Worm (Caenorhabditis elegans) whole organism, mixed stage, embryonic: Measurements from ENCODE around the gene C53C11.4.

Experiments
- M03D4.4 ChIP-seq: sonication (generic microtip); optimal IDR thresholded peaks from 2 replicates; lab custom pipeline; 2017; ENCODE audit warnings: mild to moderate bottlenecking, missing genetic modification characterization, missing compliant biosample characterization
- blmp-1 ChIP-seq: fragments of 150-350 bp; optimal IDR thresholded peaks from 2 replicates; lab custom pipeline; 2014; ENCODE audit warnings: missing biosample characterization, missing genetic modification characterization
- ceh-43 ChIP-seq: fragments of 200-800 bp; sonication (Bioruptor generic); optimal IDR thresholded peaks from 2 replicates; lab custom pipeline; 2018; ENCODE audit warnings: mild to moderate bottlenecking, missing genetic modification characterization, moderate library complexity, missing compliant biosample characterization
- ceh-83 ChIP-seq: fragments of 200-800 bp; sonication (Bioruptor generic); optimal IDR thresholded peaks from 2 replicates; lab custom pipeline; 2018; ENCODE audit warnings: mild to moderate bottlenecking, missing genetic modification characterization, missing compliant biosample characterization
- ces-1 ChIP-seq: fragments of 150-350 bp; optimal IDR thresholded peaks from 2 replicates; lab custom pipeline; 2014; ENCODE audit warnings: missing biosample characterization, missing genetic modification reagents, missing genetic modification characterization
- cnd-1 ChIP-seq: fragments of 200-800 bp; sonication (Bioruptor generic); optimal IDR thresholded peaks from 2 replicates; lab custom pipeline; 2018; ENCODE audit warnings: mild to moderate bottlenecking, missing genetic modification characterization, missing compliant biosample characterization
- elt-3 ChIP-seq: fragments of 150-350 bp; optimal IDR thresholded peaks from 2 replicates; lab custom pipeline; 2014; ENCODE audit warnings: missing biosample characterization, missing genetic modification characterization
- flh-1 ChIP-seq: fragments of 200-800 bp; sonication (Bioruptor generic); optimal IDR thresholded peaks from 2 replicates; lab custom pipeline; 2018; ENCODE audit warnings: mild to moderate bottlenecking, missing genetic modification characterization, moderate library complexity, missing compliant biosample characterization
- ham-2 ChIP-seq: fragments of 200-800 bp; sonication (Bioruptor generic); optimal IDR thresholded peaks from 2 replicates; lab custom pipeline; 2018; ENCODE audit warnings: mild to moderate bottlenecking, missing genetic modification characterization, missing compliant biosample characterization
- hlh-1 ChIP-seq: fragments of 150-350 bp; optimal IDR thresholded peaks from 2 replicates; lab custom pipeline; 2014; ENCODE audit warnings: missing biosample characterization, missing genetic modification reagents, missing genetic modification characterization
- lin-32 ChIP-seq: fragments of 200-800 bp; sonication (Bioruptor generic); optimal IDR thresholded peaks from 2 replicates; lab custom pipeline; 2018; ENCODE audit warnings: mild to moderate bottlenecking, missing genetic modification characterization, missing compliant biosample characterization
- lsy-2 ChIP-seq: fragments of 150-350 bp; optimal IDR thresholded peaks from 2 replicates; lab custom pipeline; 2014; ENCODE audit warnings: missing biosample characterization, missing genetic modification characterization
- mab-5 ChIP-seq: fragments of 150-350 bp; optimal IDR thresholded peaks from 2 replicates; lab custom pipeline; 2014; ENCODE audit warnings: missing biosample characterization, missing genetic modification characterization
- mep-1 ChIP-seq: fragments of 150-350 bp; optimal IDR thresholded peaks from 2 replicates; lab custom pipeline; 2017; ENCODE audit warnings: missing biosample characterization, missing genetic modification reagents, missing genetic modification characterization, inconsistent platforms
- mls-2 ChIP-seq: sonication (generic microtip); optimal IDR thresholded peaks from 2 replicates; lab custom pipeline; 2016; ENCODE audit warnings: mild to moderate bottlenecking, missing genetic modification characterization, moderate library complexity, missing compliant biosample characterization
- nhr-12 ChIP-seq: fragments of 150-350 bp; optimal IDR thresholded peaks from 2 replicates; lab custom pipeline; 2014; ENCODE audit warnings: missing biosample characterization, missing genetic modification characterization
- nhr-2 ChIP-seq: fragments of 150-350 bp; optimal IDR thresholded peaks from 2 replicates; lab custom pipeline; 2014; ENCODE audit warnings: missing biosample characterization, missing genetic modification characterization
- nhr-237 ChIP-seq: fragments of 150-350 bp; optimal IDR thresholded peaks from 2 replicates; lab custom pipeline; 2014; ENCODE audit warnings: missing biosample characterization, missing genetic modification characterization
- nhr-28 ChIP-seq: fragments of 150-350 bp; optimal IDR thresholded peaks from 2 replicates; lab custom pipeline; 2014; ENCODE audit warnings: missing biosample characterization, missing genetic modification characterization
- pha-4 ChIP-seq: fragments of 150-350 bp; optimal IDR thresholded peaks from 2 replicates; lab custom pipeline; 2018; ENCODE audit warnings: missing biosample characterization, missing genetic modification reagents, missing genetic modification characterization
- sem-2 ChIP-seq: fragments of 200-800 bp; sonication (Bioruptor generic); optimal IDR thresholded peaks from 2 replicates; lab custom pipeline; 2018; ENCODE audit warnings: mild to moderate bottlenecking, missing genetic modification characterization, missing compliant biosample characterization
- snpc-4 ChIP-seq: fragments of 150-350 bp; optimal IDR thresholded peaks from 2 replicates; lab custom pipeline; 2014; ENCODE audit warnings: missing biosample characterization, missing genetic modification characterization
- sptf-1 ChIP-seq: sonication (generic microtip); optimal IDR thresholded peaks from 2 replicates; lab custom pipeline; 2017; ENCODE audit warnings: mild to moderate bottlenecking, missing genetic modification characterization, moderate library complexity, missing compliant biosample characterization
- tbx-8 ChIP-seq: fragments of 200-800 bp; sonication (Bioruptor generic); optimal IDR thresholded peaks from 2 replicates; lab custom pipeline; 2018; ENCODE audit warnings: mild to moderate bottlenecking, missing genetic modification characterization, moderate library complexity, missing compliant biosample characterization
- unc-120 ChIP-seq: sonication (generic microtip); optimal IDR thresholded peaks from 2 replicates; lab custom pipeline; 2017; ENCODE audit warnings: missing genetic modification characterization, missing compliant biosample characterization; ENCODE audit not compliant: poor library complexity, severe bottlenecking
- unc-62 ChIP-seq: fragments of 150-350 bp; optimal IDR thresholded peaks from 2 replicates; lab custom pipeline; 2014; ENCODE audit warnings: missing biosample characterization, missing genetic modification reagents, missing genetic modification characterization
- zip-8 ChIP-seq: fragments of 150-350 bp; optimal IDR thresholded peaks from 2 replicates; lab custom pipeline; 2014; ENCODE audit warnings: missing biosample characterization, missing genetic modification characterization

Gene C53C11.4

DNA sequence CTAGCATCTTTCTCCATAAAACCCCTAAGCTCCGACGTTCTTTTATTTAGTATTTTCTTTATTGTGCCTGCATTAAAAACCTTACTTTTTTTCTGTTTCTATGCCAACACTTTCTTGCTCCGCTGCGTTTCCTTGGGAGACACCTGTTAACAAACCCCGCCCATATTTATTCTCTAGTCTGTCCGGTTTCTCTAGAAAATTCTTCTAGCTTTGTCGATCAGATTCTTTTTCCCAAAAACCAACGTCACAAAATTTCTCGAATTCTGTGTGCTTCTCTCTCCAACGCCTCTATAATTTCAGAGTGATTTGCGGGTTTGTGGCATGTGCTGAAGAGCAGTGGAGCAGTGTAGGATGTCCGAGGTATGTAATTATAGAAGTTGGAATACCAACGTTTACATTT, 7.6 kb downstream of the C53C11.4 start, which contains the start of gene ptr-5:
ptr-5 (plus strand) TSS at position 301 of the 400 bp plus-strand sequence.
- TF ChIP-seq sptf-1 (tag; lab: Kevin White, UChicago), result no peak
- no peak for TF ChIP-seq hlh-1 (tag; lab: Kevin White, UChicago)
- TF ChIP-seq mls-2, result no peak
- no peak for TF ChIP-seq lin-32 (GFP tag; lab: Kevin White, UChicago)
- TF ChIP-seq ceh-43 (GFP tag; lab: Kevin White, UChicago), result no peak
- no peak for TF ChIP-seq ces-1 (GFP tag; lab: Kevin White, UChicago)
- TF ChIP-seq cnd-1 (tag; lab: Kevin White, UChicago), result no peak
- no peak for TF ChIP-seq ham-2 (GFP tag; lab: Kevin White, UChicago)
- no peak for TF ChIP-seq ceh-83 (GFP tag; lab: Kevin White, UChicago)
- no peak for TF ChIP-seq unc-62
- no peak for TF ChIP-seq tbx-8 (GFP tag; lab: Kevin White, UChicago)
- TF ChIP-seq nhr-12 (tag; lab: Kevin White, UChicago), result no peak
- TF ChIP-seq unc-120 (tag; lab: Kevin White, UChicago), result no peak

DNA sequence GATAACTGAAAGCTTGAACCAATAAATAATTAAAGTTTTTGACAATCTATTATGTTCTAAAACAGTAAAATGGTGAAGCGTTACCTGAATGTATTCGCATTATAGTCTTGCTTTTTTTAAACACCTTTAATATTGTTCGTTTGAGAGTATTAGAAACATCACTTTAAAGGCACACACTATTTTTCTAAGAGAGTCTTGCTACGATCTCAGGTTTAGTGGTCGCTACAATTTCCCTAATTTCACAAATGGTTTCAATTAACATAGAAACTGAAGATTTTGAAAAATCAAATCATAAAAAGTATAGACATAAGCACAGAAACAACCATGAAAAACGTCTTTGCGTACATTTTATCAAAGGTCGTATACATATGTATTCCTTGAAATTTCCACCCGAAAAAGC, 9.9 kb downstream of the C53C11.4 start:
- TF ChIP-seq nhr-237 (tag; lab: Kevin White, UChicago) (no peak), elt-3 (tag; lab: Kevin White, UChicago) (no peak), ces-1 (GFP tag; lab: Kevin White, UChicago) (no peak), mls-2 (no peak), ceh-83 (GFP tag; lab: Kevin White, UChicago) (no peak), unc-120 (tag; lab: Kevin White, UChicago) (no peak), zip-8 (tag; lab: Kevin White, UChicago) (no peak), cnd-1 (tag; lab: Kevin White, UChicago) (no peak), blmp-1 (no peak), nhr-28 (tag; lab: Kevin White, UChicago) (no peak)

DNA sequence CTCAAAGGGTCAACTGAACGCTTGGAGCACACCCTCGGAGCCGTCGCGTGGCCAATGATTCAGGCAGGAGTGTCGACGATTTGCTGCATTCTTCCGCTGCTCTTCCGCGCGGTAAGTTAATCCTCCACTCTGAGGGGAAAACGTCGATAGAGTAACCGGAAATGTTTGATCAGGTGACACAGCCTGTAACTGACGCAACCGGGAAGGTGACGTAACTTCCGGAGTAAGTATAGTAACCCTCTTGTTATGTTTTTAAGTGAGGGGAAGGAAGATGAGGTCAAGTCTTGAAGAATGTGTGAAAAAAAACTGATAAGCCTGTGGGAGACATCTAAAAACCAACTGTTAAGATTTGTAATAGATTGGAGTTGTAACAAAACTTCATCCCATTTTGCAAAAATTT, 14.2 kb downstream of the C53C11.4 start:
- TF ChIP-seq ham-2 (GFP tag; lab: Kevin White, UChicago) (no peak), nhr-12 (tag; lab: Kevin White, UChicago) (no peak), nhr-2 (peak; percentile 71), mep-1 (no peak), unc-62 (no peak), sptf-1 (tag; lab: Kevin White, UChicago) (no peak), ceh-43 (GFP tag; lab: Kevin White, UChicago) (no peak), zip-8 (tag; lab: Kevin White, UChicago) (peak; percentile 52), mls-2 (no peak), snpc-4 (no peak), unc-120 (tag; lab: Kevin White, UChicago) (no peak), lin-32 (GFP tag; lab: Kevin White, UChicago) (no peak), sem-2 (GFP tag; lab: Kevin White, UChicago) (no peak), ceh-83 (GFP tag; lab: Kevin White, UChicago) (no peak)
- TF ChIP-seq, all 35 proteins: peak for 2

DNA sequence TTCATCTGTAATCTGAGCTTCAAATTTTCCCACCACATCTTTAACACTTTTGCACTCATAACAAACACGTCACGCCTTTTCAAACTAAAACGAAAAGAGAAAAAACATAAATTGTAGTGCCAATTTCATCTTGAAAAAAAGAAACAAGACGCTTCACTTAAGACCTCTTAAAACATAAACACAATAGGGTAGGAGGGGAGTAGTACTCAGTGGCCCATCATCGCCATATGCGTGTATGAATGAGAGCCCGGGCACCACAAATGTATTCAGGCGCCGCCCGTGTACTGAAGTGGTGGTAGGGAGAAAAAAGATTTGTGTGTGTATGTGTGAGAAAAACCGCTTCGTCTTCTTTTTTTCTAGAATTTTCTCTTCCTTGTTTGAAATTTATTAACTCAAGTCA, 16.5 kb downstream of the C53C11.4 start:
- no peak for TF ChIP-seq mab-5 (tag; lab: Kevin White, UChicago)

DNA sequence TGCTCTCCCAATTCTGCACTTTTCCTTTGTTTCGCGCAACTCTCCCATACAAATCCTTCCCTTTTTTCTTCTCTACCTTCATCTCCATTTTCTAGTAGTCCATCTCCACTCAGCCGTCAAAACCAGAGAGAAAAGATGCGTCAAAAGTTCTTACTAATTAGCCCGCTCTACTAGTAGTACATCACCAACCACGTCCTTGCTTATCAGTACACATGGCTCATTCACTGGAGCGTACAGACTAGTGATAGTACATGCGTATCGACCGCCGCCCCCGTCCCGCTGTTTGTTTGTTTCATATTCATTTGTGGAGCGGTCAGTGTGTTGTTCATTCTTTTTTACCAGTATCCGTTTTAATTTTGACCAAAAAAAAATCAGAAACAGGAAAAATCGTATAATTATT, 18.4 kb downstream of the C53C11.4 start:
- TF ChIP-seq nhr-28 (tag; lab: Kevin White, UChicago) (no peak), ceh-43 (GFP tag; lab: Kevin White, UChicago) (no peak)

DNA sequence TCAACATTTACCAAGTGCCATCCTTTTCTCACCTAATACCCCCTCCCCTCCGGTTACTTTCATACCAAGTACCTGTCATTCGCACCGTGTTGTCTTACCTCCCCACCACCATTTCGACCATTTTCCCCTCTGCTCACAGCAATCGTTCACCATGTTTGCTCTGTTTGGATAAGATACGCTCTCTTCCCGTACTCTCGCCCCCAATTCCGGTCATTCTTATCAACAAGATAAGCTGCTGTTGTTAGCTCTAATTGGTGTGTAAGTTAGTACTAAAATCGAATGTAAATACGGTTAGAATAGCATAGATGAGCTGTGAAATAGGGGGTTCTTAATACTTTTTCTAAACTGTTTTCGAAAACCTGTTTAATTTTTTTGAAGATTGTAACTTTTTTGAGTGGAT, 19.9 kb downstream of the C53C11.4 start:
- TF ChIP-seq unc-120 (tag; lab: Kevin White, UChicago) (no peak), mab-5 (tag; lab: Kevin White, UChicago) (no peak), tbx-8 (GFP tag; lab: Kevin White, UChicago) (no peak), blmp-1 (no peak), M03D4.4 (tag; lab: Kevin White, UChicago) (no peak), lsy-2 (tag; lab: Kevin White, UChicago) (no peak), mls-2 (no peak), cnd-1 (tag; lab: Kevin White, UChicago) (no peak), flh-1 (no peak), pha-4 (peak; percentile 52), sem-2 (GFP tag; lab: Kevin White, UChicago) (no peak), mep-1 (no peak), nhr-2 (peak; percentile 21), nhr-237 (tag; lab: Kevin White, UChicago) (no peak)
- TF ChIP-seq, all 35 proteins: peak for 2
